Fruit fly (Drosophila melanogaster): Measurements from ENCODE around the gene CG11523.

DNA sequence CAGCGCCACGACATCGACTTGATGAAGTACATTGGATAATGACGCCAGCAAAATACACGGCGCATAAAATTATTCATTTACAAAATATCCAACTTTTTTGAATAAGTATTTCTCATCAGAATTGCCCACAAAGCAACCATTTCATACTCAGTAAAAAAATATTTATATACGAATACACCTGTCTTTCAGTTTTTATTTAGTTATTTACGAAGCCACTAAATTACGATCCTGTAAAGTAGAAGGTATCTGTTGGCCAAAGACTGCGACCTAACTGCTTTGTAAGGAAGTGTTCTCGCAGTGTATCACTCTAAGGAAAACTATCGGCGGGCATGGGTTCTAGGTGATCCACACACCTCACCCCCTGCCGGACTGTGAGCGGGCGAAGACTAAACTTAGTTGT is 10.7 kb upstream of the CG11523 start:
- TF ChIP-seq toe (GFP tag; optimal IDR thresholded peaks at IDR 0.05) (peak; percentile 40), CG7045 (GFP tag; optimal IDR thresholded peaks at IDR 0.05) (peak; percentile 50), Clk (GFP tag; optimal IDR thresholded peaks at IDR 0.05) (peak; percentile 25), CG12768 (GFP tag; optimal IDR thresholded peaks at IDR 0.05) (peak; percentile 72), ovo (GFP tag; optimal IDR thresholded peaks at IDR 0.05) (no peak), CG14711 (tag; optimal IDR thresholded peaks at IDR 0.05) (peak; percentile 39), kay (GFP tag; ENCODE audit: borderline replicate concordance) (peak; percentile 93), CG11617 (GFP tag; optimal IDR thresholded peaks at IDR 0.05) (peak; percentile 22), Mnt (GFP tag; optimal IDR thresholded peaks at IDR 0.05) (no peak), tj (GFP tag; optimal IDR thresholded peaks at IDR 0.05) (peak; percentile 9), Hr96 (GFP tag; optimal IDR thresholded peaks at IDR 0.05) (peak; percentile 28), CG7101 (tag; optimal IDR thresholded peaks at IDR 0.05) (no peak), CG5204 (GFP tag; optimal IDR thresholded peaks at IDR 0.05) (peak; percentile 67), cic (GFP tag; optimal IDR thresholded peaks at IDR 0.05) (no peak)
